Fruit fly (Drosophila melanogaster) whole organism, embryonic: ENCODE results near the gene RpS17.

Experiments used
- Awh ChIP-seq: fragments of 200-800 bp; sonication (Bioruptor generic); IDR thresholded peaks from 2 replicates; pipeline ENCODE4, ENCODE4 v1.3.6; 2022; ENCODE audit warnings: missing biosample characterization, missing genetic modification characterization
- CG12391 ChIP-seq: fragments of 200-800 bp; sonication (Bioruptor generic); optimal IDR thresholded peaks from 3 replicates; lab custom pipeline; 2018; ENCODE audit warnings: missing biosample characterization, mild to moderate bottlenecking, missing genetic modification characterization, moderate library complexity
- CG12769 ChIP-seq: fragments of 200-800 bp; sonication (Bioruptor generic); optimal IDR thresholded peaks from 2 replicates; lab custom pipeline; 2019; ENCODE audit warnings: missing biosample characterization, mild to moderate bottlenecking, missing genetic modification characterization, moderate library complexity
- CG1529 ChIP-seq: fragments of 200-800 bp; sonication (Bioruptor generic); optimal IDR thresholded peaks from 3 replicates; lab custom pipeline; 2018; ENCODE audit warnings: missing biosample characterization, missing genetic modification characterization
- CG33557 ChIP-seq: fragments of 200-800 bp; sonication (Bioruptor generic); optimal IDR thresholded peaks from 2 replicates; lab custom pipeline; 2019; ENCODE audit warnings: missing biosample characterization, mild to moderate bottlenecking, missing genetic modification characterization, moderate library complexity
- CG34224 ChIP-seq: fragments of 200-800 bp; sonication (Bioruptor generic); IDR thresholded peaks from 3 replicates; pipeline ENCODE4 v1.3.6; 2022; ENCODE audit warnings: missing biosample characterization, missing genetic modification characterization; ENCODE audit not compliant: partially characterized antibody
- CG42726 ChIP-seq: fragments of 200-800 bp; sonication (Bioruptor generic); IDR thresholded peaks from 2 replicates; pipeline ENCODE4 v1.3.6; 2022; ENCODE audit warnings: missing biosample characterization, missing genetic modification characterization; ENCODE audit not compliant: partially characterized antibody
- CG4730 ChIP-seq: fragments of 200-800 bp; sonication (Bioruptor generic); IDR thresholded peaks from 2 replicates; pipeline ENCODE4 v1.3.6; 2022; ENCODE audit warnings: missing biosample characterization, missing genetic modification characterization
- CG5953 ChIP-seq: fragments of 200-800 bp; sonication (Bioruptor generic); IDR thresholded peaks from 2 replicates; pipeline ENCODE4 v1.3.6; 2022; ENCODE audit warnings: missing biosample characterization, missing genetic modification characterization
- CG6654 ChIP-seq: fragments of 200-800 bp; sonication (Bioruptor generic); optimal IDR thresholded peaks from 2 replicates; lab custom pipeline; 2017; ENCODE audit warnings: missing biosample characterization, mild to moderate bottlenecking, missing genetic modification characterization
- CG7963 ChIP-seq: fragments of 200-800 bp; sonication (Bioruptor generic); IDR thresholded peaks from 3 replicates; pipeline ENCODE4 v1.3.6; 2022; ENCODE audit warnings: missing biosample characterization, missing genetic modification characterization; ENCODE audit not compliant: partially characterized antibody
- CG7987 ChIP-seq: fragments of 200-800 bp; sonication (Bioruptor generic); optimal IDR thresholded peaks from 2 replicates; lab custom pipeline; 2018; ENCODE audit warnings: missing biosample characterization, mild to moderate bottlenecking, missing genetic modification characterization, moderate library complexity
- CG8281 ChIP-seq: fragments of 200-800 bp; sonication (Bioruptor generic); optimal IDR thresholded peaks from 2 replicates; lab custom pipeline; 2018; ENCODE audit warnings: missing biosample characterization, mild to moderate bottlenecking, missing genetic modification characterization, moderate library complexity
- Dref ChIP-seq: fragments of 200-800 bp; sonication (Bioruptor generic); IDR thresholded peaks from 2 replicates; pipeline ENCODE4 v1.3.6; 2022; ENCODE audit warnings: missing biosample characterization, missing genetic modification characterization
- GATAe ChIP-seq: fragments of 200-800 bp; sonication (Bioruptor generic); conservative IDR thresholded peaks from 2 replicates; pipeline ENCODE4 v1.3.6; 2022; ENCODE audit warnings: missing biosample characterization, missing genetic modification characterization
- HHEX ChIP-seq: fragments of 200-800 bp; sonication (Bioruptor generic); optimal IDR thresholded peaks from 3 replicates; lab custom pipeline; 2017; ENCODE audit warnings: missing biosample characterization, mild to moderate bottlenecking, missing genetic modification characterization, missing genetic modification reagents
- Hey ChIP-seq: fragments of 200-800 bp; sonication (Bioruptor generic); optimal IDR thresholded peaks from 3 replicates; lab custom pipeline; 2018; ENCODE audit warnings: missing biosample characterization, mild to moderate bottlenecking, missing genetic modification characterization
- HmgZ ChIP-seq: fragments of 200-800 bp; sonication (Bioruptor generic); optimal IDR thresholded peaks from 2 replicates; lab custom pipeline; 2018; ENCODE audit warnings: missing biosample characterization, mild to moderate bottlenecking, missing genetic modification characterization
- Hr78 ChIP-seq, 2 experiments: fragments of 200-800 bp in 1 of 2; fragments of >200 bp in 1 of 2; sonication (Bioruptor generic) in 1 of 2; optimal IDR thresholded peaks; 2 replicates each; lab custom pipeline; 2017 to 2019; ENCODE audit warnings: missing biosample characterization in 2 of 2, missing genetic modification characterization in 2 of 2, mild to moderate bottlenecking in 1 of 2, moderate library complexity in 1 of 2
- Opbp ChIP-seq: fragments of 200-800 bp; sonication (Bioruptor generic); IDR thresholded peaks from 3 replicates; pipeline ENCODE4 v1.3.6; 2022; ENCODE audit warnings: missing biosample characterization, missing genetic modification characterization; ENCODE audit not compliant: partially characterized antibody
- PHDP ChIP-seq: fragments of 200-800 bp; sonication (Bioruptor generic); optimal IDR thresholded peaks from 3 replicates; lab custom pipeline; 2018; ENCODE audit warnings: missing biosample characterization, mild to moderate bottlenecking, missing genetic modification characterization, moderate library complexity
- Poxn ChIP-seq: fragments of 200-800 bp; sonication (Bioruptor generic); IDR thresholded peaks from 2 replicates; pipeline ENCODE4 v1.3.6; 2022; ENCODE audit warnings: missing biosample characterization, missing genetic modification characterization
- Rfx ChIP-seq: fragments of 200-800 bp; sonication (Bioruptor generic); IDR thresholded peaks from 2 replicates; pipeline ENCODE4 v1.3.6; 2022; ENCODE audit warnings: missing biosample characterization, missing genetic modification characterization
- Scr ChIP-seq: fragments of 200-800 bp; sonication (Bioruptor generic); IDR thresholded peaks from 2 replicates; pipeline ENCODE4 v1.3.6; 2022; ENCODE audit warnings: missing biosample characterization, missing genetic modification characterization; ENCODE audit not compliant: partially characterized antibody
- ap ChIP-seq: fragments of 200-800 bp; sonication (Bioruptor generic); IDR thresholded peaks from 2 replicates; pipeline ENCODE4 v1.3.6; 2022; ENCODE audit warnings: missing biosample characterization, missing genetic modification characterization
- ato ChIP-seq: fragments of 200-800 bp; sonication (Bioruptor generic); IDR thresholded peaks from 2 replicates; pipeline ENCODE4 v1.3.6; 2022; ENCODE audit warnings: missing biosample characterization, missing genetic modification characterization; ENCODE audit not compliant: partially characterized antibody
- az2 ChIP-seq: fragments of 200-800 bp; sonication (Bioruptor generic); optimal IDR thresholded peaks from 3 replicates; lab custom pipeline; 2016; ENCODE audit warnings: missing biosample characterization, missing genetic modification characterization
- bsh ChIP-seq, 2 experiments: fragments of 200-800 bp; sonication (Bioruptor generic); optimal IDR thresholded peaks; 2 replicates each; lab custom pipeline; 2017 to 2018; ENCODE audit warnings: mild to moderate bottlenecking in 2 of 2, missing biosample characterization in 2 of 2, missing genetic modification characterization in 2 of 2, moderate library complexity in 1 of 2
- cad ChIP-seq: fragments of >200 bp; optimal IDR thresholded peaks from 2 replicates; lab custom pipeline; 2017; ENCODE audit warnings: missing biosample characterization, missing genetic modification characterization
- croc ChIP-seq: fragments of 200-800 bp; sonication (Bioruptor generic); conservative IDR thresholded peaks from 3 replicates; pipeline ENCODE4 v1.3.6; 2022; ENCODE audit warnings: missing biosample characterization, missing genetic modification characterization
- dpn ChIP-seq, 2 experiments: fragments of 200-800 bp; sonication (Bioruptor generic); optimal IDR thresholded peaks; 3 replicates each; lab custom pipeline; 2016; ENCODE audit warnings: missing biosample characterization in 2 of 2, missing genetic modification characterization in 2 of 2
- fu2 ChIP-seq: fragments of 200-800 bp; sonication (Bioruptor generic); optimal IDR thresholded peaks from 2 replicates; lab custom pipeline; 2016; ENCODE audit warnings: missing biosample characterization, missing genetic modification characterization
- her ChIP-seq: fragments of 200-800 bp; sonication (Bioruptor generic); optimal IDR thresholded peaks from 2 replicates; lab custom pipeline; 2016; ENCODE audit warnings: missing biosample characterization, missing genetic modification characterization
- hkb ChIP-seq, 2 experiments: fragments of 200-800 bp in 1 of 2; fragments of >200 bp in 1 of 2; sonication (Bioruptor generic) in 1 of 2; IDR thresholded peaks in 1 of 2; optimal IDR thresholded peaks in 1 of 2; 2 replicates each; pipeline versions ENCODE4 v1.3.6 to Lab custom; 2017 to 2022; ENCODE audit warnings: missing biosample characterization in 1 of 2, missing genetic modification characterization in 1 of 2
- kay ChIP-seq: fragments of 200-800 bp; sonication (Bioruptor generic); optimal IDR thresholded peaks from 2 replicates; lab custom pipeline; 2016; ENCODE audit warnings: missing biosample characterization, missing genetic modification characterization
- lilli ChIP-seq: fragments of 200-800 bp; sonication (Bioruptor generic); optimal IDR thresholded peaks from 3 replicates; lab custom pipeline; 2016; ENCODE audit warnings: missing biosample characterization, missing genetic modification characterization
- maf-S ChIP-seq: fragments of 200-800 bp; sonication (Bioruptor generic); optimal IDR thresholded peaks from 2 replicates; lab custom pipeline; 2016; ENCODE audit warnings: missing biosample characterization, missing genetic modification characterization
- nerfin-1 ChIP-seq: fragments of 200-800 bp; sonication (Bioruptor generic); optimal IDR thresholded peaks from 3 replicates; lab custom pipeline; 2019; ENCODE audit warnings: missing biosample characterization, mild to moderate bottlenecking, missing genetic modification characterization, moderate library complexity
- nmo ChIP-seq: fragments of 200-800 bp; sonication (Bioruptor generic); optimal IDR thresholded peaks from 2 replicates; lab custom pipeline; 2018; ENCODE audit warnings: missing biosample characterization, mild to moderate bottlenecking, missing genetic modification characterization, moderate library complexity
- phol ChIP-seq: fragments of 200-800 bp; sonication (Bioruptor generic); optimal IDR thresholded peaks from 3 replicates; lab custom pipeline; 2018; ENCODE audit warnings: missing biosample characterization, mild to moderate bottlenecking, missing genetic modification characterization, moderate library complexity
- pros ChIP-seq: fragments of 200-800 bp; sonication (Bioruptor generic); optimal IDR thresholded peaks from 3 replicates; lab custom pipeline; 2019; ENCODE audit warnings: missing biosample characterization, mild to moderate bottlenecking, missing genetic modification characterization, moderate library complexity
- pzg ChIP-seq: fragments of 200-800 bp; sonication (Bioruptor generic); optimal IDR thresholded peaks from 3 replicates; lab custom pipeline; 2018; ENCODE audit warnings: missing biosample characterization, mild to moderate bottlenecking, missing genetic modification characterization, moderate library complexity
- salm ChIP-seq: fragments of 200-800 bp; sonication (Bioruptor generic); optimal IDR thresholded peaks from 2 replicates; lab custom pipeline; 2018; ENCODE audit warnings: missing biosample characterization, mild to moderate bottlenecking, missing genetic modification characterization
- sd ChIP-seq: fragments of 200-800 bp; sonication (Bioruptor generic); optimal IDR thresholded peaks from 3 replicates; lab custom pipeline; 2018; ENCODE audit warnings: missing biosample characterization, mild to moderate bottlenecking, missing genetic modification characterization, moderate library complexity
- sens ChIP-seq: fragments of 200-800 bp; sonication (Bioruptor generic); peaks from one replicate; lab custom pipeline; 2016; ENCODE audit warnings: missing biosample characterization, missing genetic modification characterization
- tap ChIP-seq: fragments of 200-800 bp; optimal IDR thresholded peaks from 3 replicates; lab custom pipeline; 2019; ENCODE audit warnings: missing biosample characterization, mild to moderate bottlenecking, missing genetic modification characterization, moderate library complexity
- tio ChIP-seq: fragments of 200-800 bp; sonication (Bioruptor generic); optimal IDR thresholded peaks from 2 replicates; lab custom pipeline; 2017; ENCODE audit warnings: missing biosample characterization, missing genetic modification characterization, inconsistent platforms
- unc-4 ChIP-seq: fragments of 200-800 bp; sonication (Bioruptor generic); IDR thresholded peaks from 2 replicates; pipeline ENCODE4 v1.3.6; 2022; ENCODE audit warnings: missing biosample characterization, missing genetic modification characterization; ENCODE audit not compliant: partially characterized antibody

RpS17 gene

DNA sequence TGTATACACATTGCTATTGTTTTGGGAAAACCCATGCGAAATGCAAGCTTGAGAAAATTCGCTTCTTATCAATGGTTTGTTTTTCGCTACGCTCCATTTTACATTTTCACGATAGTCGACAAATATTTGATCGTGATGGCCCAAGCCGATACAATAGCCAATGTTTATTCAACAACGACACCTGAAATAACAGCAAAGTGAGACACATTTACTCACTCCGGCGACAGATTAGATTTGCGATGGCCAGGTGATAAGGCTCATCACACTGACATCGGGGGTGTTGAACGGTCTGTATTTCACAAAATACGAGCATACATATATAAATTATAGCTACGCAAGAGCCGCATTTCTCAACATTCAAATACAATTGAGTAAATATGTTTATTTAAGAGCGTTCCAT lies 32.5 kb downstream of the RpS17 start (continued):
- TF ChIP-seq pzg, result peak; percentile 18
- TF ChIP-seq ato (GFP tag; lab: Robert Waterston, UW), result no peak
- no peak for TF ChIP-seq pros (GFP tag; lab: Kevin White, UChicago)
- no peak for TF ChIP-seq fu2 (GFP tag; lab: Kevin White, UChicago)
- no peak for TF ChIP-seq CG34224 (GFP tag; lab: Robert Waterston, UW)
- peak; percentile 32 for TF ChIP-seq CG8281 (tag; lab: Kevin White, UChicago)
- TF ChIP-seq HHEX (GFP tag; lab: Kevin White, UChicago), result peak; percentile 89
- TF ChIP-seq croc (GFP tag; lab: Robert Waterston, UW), result no peak
- TF ChIP-seq tio (GFP tag; lab: Kevin White, UChicago), result no peak
- TF ChIP-seq unc-4 (GFP tag; lab: Robert Waterston, UW), result no peak
- no peak for TF ChIP-seq Scr (GFP tag; lab: Robert Waterston, UW)
- peak; percentile 12 for TF ChIP-seq kay (GFP tag; lab: Kevin White, UChicago)
- peak; percentile 44 for TF ChIP-seq HmgZ (tag; lab: Kevin White, UChicago)
- peak in 1 of 2 experiments; percentile 67 for TF ChIP-seq dpn (GFP tag; optimal IDR thresholded peaks at IDR 0.05; lab: Kevin White, UChicago)
- no peak for TF ChIP-seq CG4730 (GFP tag; lab: Robert Waterston, UW)
- peak; percentile 17 for TF ChIP-seq lilli (GFP tag; lab: Kevin White, UChicago)
- peak; percentile 71 for TF ChIP-seq her
- TF ChIP-seq PHDP (tag; lab: Kevin White, UChicago), result peak; percentile 51
- TF ChIP-seq CG12391 (tag; lab: Kevin White, UChicago), result peak; percentile 6
- TF ChIP-seq CG7987 (GFP tag; lab: Kevin White, UChicago), result peak; percentile 94
- peak; percentile 24 for TF ChIP-seq maf-S (GFP tag; lab: Kevin White, UChicago)
- peak; percentile 58 for TF ChIP-seq Hey (tag; lab: Kevin White, UChicago)
- TF ChIP-seq CG42726 (GFP tag; lab: Robert Waterston, UW), result no peak
- no peak for TF ChIP-seq CG1529 (GFP tag; lab: Kevin White, UChicago)
- no peak for TF ChIP-seq Opbp (GFP tag; lab: Robert Waterston, UW)
- peak; percentile 23; the same call in 1 of the 2 replicates for TF ChIP-seq GATAe (GFP tag; lab: Robert Waterston, UW)
- TF ChIP-seq Poxn (GFP tag; lab: Robert Waterston, UW), result no peak
- TF ChIP-seq hkb (optimal IDR thresholded peaks at IDR 0.05; lab: Kevin White, UChicago), result no peak
- peak; percentile 67; the same call in 1 of the 2 replicates for TF ChIP-seq hkb (GFP tag; IDR thresholded peaks at IDR 0.05; lab: Robert Waterston, UW)
- no peak for TF ChIP-seq Hr78 (GFP tag; optimal IDR thresholded peaks at IDR 0.05; lab: Kevin White, UChicago)
- TF ChIP-seq bsh (GFP tag; optimal IDR thresholded peaks at IDR 0.05; lab: Kevin White, UChicago), result peak in 1 of 2 experiments; percentile 4
- TF ChIP-seq CG33557, result peak; percentile 42
- no peak for TF ChIP-seq Dref (GFP tag; lab: Robert Waterston, UW)
- TF ChIP-seq Rfx (GFP tag; lab: Robert Waterston, UW), result peak; percentile 69
- no peak for TF ChIP-seq CG7963 (GFP tag; lab: Robert Waterston, UW)
- peak; percentile 29 for TF ChIP-seq salm (tag; lab: Kevin White, UChicago)
- TF ChIP-seq nmo (GFP tag; lab: Kevin White, UChicago), result no peak
- TF ChIP-seq sens (GFP tag; lab: Kevin White, UChicago), result peak; percentile 52
- TF ChIP-seq az2, result no peak
- TF ChIP-seq cad, result no peak
- TF ChIP-seq CG6654 (GFP tag; lab: Kevin White, UChicago), result no peak
- TF ChIP-seq nerfin-1 (tag; lab: Kevin White, UChicago), result peak; percentile 56
- 0 out of 2 replicates have a peak, but pooled peaks have one; percentile 38 for TF ChIP-seq CG5953
- peak; percentile 55 for TF ChIP-seq tap (tag; lab: Kevin White, UChicago)
- TF ChIP-seq phol (tag; lab: Kevin White, UChicago), result no peak
- no peak for TF ChIP-seq sd
- peak; percentile 81 for TF ChIP-seq Awh (GFP tag; lab: Robert Waterston, UW)
- TF ChIP-seq CG12769 (tag; lab: Kevin White, UChicago), result peak; percentile 78
- TF ChIP-seq ap (GFP tag; lab: Robert Waterston, UW), result no peak
